Fruit fly (Drosophila melanogaster): Measurements from ENCODE around the gene CG12054.

DNA sequence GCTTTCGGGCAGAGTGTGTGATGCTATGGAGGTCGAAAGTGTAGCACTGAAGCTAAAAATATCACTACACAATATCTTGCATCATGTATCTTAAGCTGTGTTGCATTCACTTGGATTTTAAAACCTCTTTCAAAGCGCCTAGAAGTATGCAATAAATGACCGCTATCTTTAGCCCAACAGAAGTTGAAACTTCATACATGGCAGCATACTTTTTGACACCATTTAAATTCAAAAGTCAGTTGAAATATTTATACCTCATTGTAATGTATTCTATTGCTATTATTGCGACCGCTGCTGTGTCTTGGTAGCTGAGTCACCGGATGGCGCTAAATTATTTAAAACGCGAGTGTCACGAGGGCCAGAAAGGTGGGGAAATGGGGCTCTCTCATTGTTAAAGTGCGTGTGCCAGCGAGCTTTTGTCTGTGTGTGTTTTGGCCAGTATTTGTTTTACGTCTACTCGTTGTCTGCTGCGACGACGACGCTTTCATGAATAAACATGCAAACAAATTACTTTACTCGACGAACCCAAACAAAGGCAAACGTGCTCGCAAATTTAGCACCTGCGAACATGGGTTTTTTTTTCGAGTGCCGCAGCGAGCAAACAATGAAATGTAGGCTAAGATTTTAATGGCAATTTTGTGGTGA lies 50.4 kb downstream of the CG12054 start:
- TF ChIP-seq psq (GFP tag; optimal IDR thresholded peaks at IDR 0.05): no peak
- no peak for TF ChIP-seq tai (GFP tag; optimal IDR thresholded peaks at IDR 0.05)
- peak; percentile 15 for TF ChIP-seq fru (GFP tag; optimal IDR thresholded peaks at IDR 0.05)
- TF ChIP-seq Myc (optimal IDR thresholded peaks at IDR 0.05): no peak
- no peak for TF ChIP-seq rgr (GFP tag; optimal IDR thresholded peaks at IDR 0.05)
- no peak for TF ChIP-seq Hr78 (GFP tag; optimal IDR thresholded peaks at IDR 0.05)
- peak; percentile 22 for TF ChIP-seq h (GFP tag; optimal IDR thresholded peaks at IDR 0.05)
- TF ChIP-seq Sp1 (GFP tag; optimal IDR thresholded peaks at IDR 0.05): no peak
- peak; percentile 10 for TF ChIP-seq OdsH (GFP tag; optimal IDR thresholded peaks at IDR 0.05)
- TF ChIP-seq woc (GFP tag; optimal IDR thresholded peaks at IDR 0.05): no peak

All from whole organism, wandering third instar larva.